Fruit fly (Drosophila melanogaster): Measurements from ENCODE around the gene Spt20.

DNA sequence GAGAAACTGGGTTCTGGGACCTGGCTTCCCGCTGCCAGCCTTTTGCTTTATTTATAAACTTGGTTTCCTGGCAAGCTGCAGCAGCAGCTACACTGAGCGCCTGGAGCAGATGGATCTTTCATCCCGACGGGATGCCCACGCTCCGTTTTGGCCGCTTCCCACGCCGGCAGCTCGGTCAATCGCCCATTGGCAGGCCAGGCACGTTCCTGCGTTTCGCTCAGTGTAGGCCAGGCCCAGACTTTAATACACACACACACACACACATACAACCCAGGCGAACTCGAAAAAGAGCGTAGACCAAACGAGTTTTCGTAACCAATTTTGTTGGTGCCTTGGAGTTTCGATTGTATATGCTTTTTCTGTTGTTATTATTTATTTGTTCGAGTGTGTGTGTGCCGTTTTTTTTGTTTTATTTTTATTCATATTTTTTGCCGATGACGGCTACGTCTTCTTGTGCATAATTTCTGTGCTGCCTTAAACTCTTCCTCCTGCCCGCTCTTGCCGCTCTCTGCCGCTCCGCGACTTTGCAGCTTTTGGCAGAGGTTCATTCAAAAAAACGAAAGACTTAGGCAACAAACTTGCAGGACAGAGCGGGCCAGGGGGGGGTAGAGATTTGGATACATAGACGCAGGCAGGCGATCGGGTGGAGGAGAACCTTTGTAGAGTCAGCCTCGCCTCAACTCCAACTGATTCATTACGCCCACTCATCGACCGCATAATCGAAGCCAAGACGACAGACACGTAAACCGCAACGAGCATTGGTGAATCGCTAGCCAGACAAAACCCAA, 2.4 kb upstream of the Spt20 start:
- no peak for TF ChIP-seq pan (optimal IDR thresholded peaks at IDR 0.05)
- TF ChIP-seq CG8478 (optimal IDR thresholded peaks at IDR 0.05), result no peak
- TF ChIP-seq usp (GFP tag; optimal IDR thresholded peaks at IDR 0.05), result no peak
- TF ChIP-seq EcR (GFP tag; optimal IDR thresholded peaks at IDR 0.05), result no peak
